Worm (Caenorhabditis elegans): Measurements from ENCODE around the gene dhs-12.

dhs-12 gene

ce11 chrIV:10180133-10180749, 38.0 kb downstream of the dhs-12 start, which contains the start of gene gta-1 (continued):
- TF ChIP-seq mdl-1 (tag; optimal IDR thresholded peaks at IDR 0.05) (peak in 1 of 2 experiments; percentile 52), efl-1 (optimal IDR thresholded peaks at IDR 0.05) (peak in 1 of 2 experiments; percentile 18), efl-1 (GFP tag; optimal IDR thresholded peaks at IDR 0.05 in 1 of 2) (peak; percentile 28 to 89), alr-1 (tag; optimal IDR thresholded peaks at IDR 0.05; ENCODE audit: borderline replicate concordance) (no peak), zip-4 (GFP tag; optimal IDR thresholded peaks at IDR 0.05) (no peak), snu-23 (GFP tag; optimal IDR thresholded peaks at IDR 0.05) (peak; percentile 65), fos-1 (tag; optimal IDR thresholded peaks at IDR 0.05) (no peak), xbp-1 (tag; optimal IDR thresholded peaks at IDR 0.05) (peak; percentile 7), ceh-88 (GFP tag; IDR thresholded peaks at IDR 0.05) (no peak), isw-1 (GFP tag; IDR thresholded peaks at IDR 0.05) (no peak), tbx-2 (tag; optimal IDR thresholded peaks at IDR 0.05) (peak; percentile 5), nhr-20 (tag; optimal IDR thresholded peaks at IDR 0.05) (peak; percentile 57), lin-14 (GFP tag; optimal IDR thresholded peaks at IDR 0.05) (peak; percentile 74), mab-9 (GFP tag; IDR thresholded peaks at IDR 0.05) (no peak), sptf-1 (tag; optimal IDR thresholded peaks at IDR 0.05) (no peak), snpc-4 (tag; optimal IDR thresholded peaks at IDR 0.05) (no peak), nhr-12 (tag; optimal IDR thresholded peaks at IDR 0.05) (no peak), aly-2 (tag; optimal IDR thresholded peaks at IDR 0.05) (no peak), fkh-4 (tag; optimal IDR thresholded peaks at IDR 0.05; ENCODE audit: borderline replicate concordance) (no peak), unc-62 (GFP tag; optimal IDR thresholded peaks at IDR 0.05) (no peak), lin-15B (tag; optimal IDR thresholded peaks at IDR 0.05) (no peak), nhr-76 (tag; optimal IDR thresholded peaks at IDR 0.05) (no peak), sup-37 (GFP tag; optimal IDR thresholded peaks at IDR 0.05) (no peak), C34B4.2 (tag; optimal IDR thresholded peaks at IDR 0.05) (no peak), efl-3 (GFP tag; optimal IDR thresholded peaks at IDR 0.05) (no peak), hpl-2 (GFP tag; optimal IDR thresholded peaks at IDR 0.05) (no peak), dpl-1 (GFP tag; optimal IDR thresholded peaks at IDR 0.05) (peak in 2 of 3 experiments; percentile 18 to 19), mef-2 (tag; optimal IDR thresholded peaks at IDR 0.05) (no peak), ztf-11 (tag; optimal IDR thresholded peaks at IDR 0.05) (no peak), tlp-1 (tag; optimal IDR thresholded peaks at IDR 0.05) (no peak)

DNA sequence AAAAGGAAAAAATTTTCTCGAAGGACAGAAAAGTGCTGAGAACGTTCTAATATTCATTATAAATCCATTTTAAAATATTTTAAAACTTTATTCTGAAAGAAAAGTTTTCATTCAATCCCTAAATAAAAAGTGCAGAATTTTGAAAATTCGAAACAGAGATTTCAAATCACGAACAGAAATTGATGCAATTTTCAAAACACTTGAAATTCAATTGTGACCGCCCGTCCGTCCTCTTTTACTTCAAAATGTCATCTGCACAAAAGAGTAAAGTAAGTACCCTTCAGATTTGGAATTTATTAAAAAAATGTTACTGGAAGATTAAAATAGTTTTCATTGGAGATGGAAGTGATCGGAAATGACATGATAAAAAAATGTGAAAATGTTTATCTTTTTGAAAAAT, 46.2 kb downstream of the dhs-12 start:
- TF ChIP-seq nhr-19 (GFP tag; conservative IDR thresholded peaks at IDR 0.05) = no peak
- TF ChIP-seq fkh-10 (GFP tag; optimal IDR thresholded peaks at IDR 0.05) = peak; percentile 63

DNA sequence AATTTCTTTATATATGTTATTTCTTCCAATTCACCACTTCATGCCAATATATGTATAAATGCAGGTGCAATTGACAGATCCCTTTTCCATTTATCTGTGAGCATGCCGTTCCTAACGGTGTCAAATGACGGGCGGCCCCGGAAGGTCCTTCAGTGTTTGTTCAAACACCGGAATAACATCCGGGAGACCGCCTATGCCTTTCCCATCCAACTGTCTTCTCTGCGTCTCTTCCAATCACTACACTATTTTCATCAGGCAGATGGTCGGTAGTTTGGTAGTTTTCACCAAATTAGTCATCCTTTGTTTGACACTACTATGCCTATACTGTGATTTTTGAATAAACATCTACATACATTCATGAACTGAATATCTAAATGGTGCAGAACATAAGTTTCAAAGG, 48.3 kb downstream of the dhs-12 start:
- no peak for TF ChIP-seq dpl-1 (GFP tag; optimal IDR thresholded peaks at IDR 0.05)
- TF ChIP-seq lir-3 (tag; optimal IDR thresholded peaks at IDR 0.05; ENCODE audit: poor library complexity) = no peak
- no peak for TF ChIP-seq efl-1 (optimal IDR thresholded peaks at IDR 0.05)
- peak in 1 of 2 experiments; percentile 69 for TF ChIP-seq efl-1 (GFP tag; optimal IDR thresholded peaks at IDR 0.05 in 1 of 2)

DNA sequence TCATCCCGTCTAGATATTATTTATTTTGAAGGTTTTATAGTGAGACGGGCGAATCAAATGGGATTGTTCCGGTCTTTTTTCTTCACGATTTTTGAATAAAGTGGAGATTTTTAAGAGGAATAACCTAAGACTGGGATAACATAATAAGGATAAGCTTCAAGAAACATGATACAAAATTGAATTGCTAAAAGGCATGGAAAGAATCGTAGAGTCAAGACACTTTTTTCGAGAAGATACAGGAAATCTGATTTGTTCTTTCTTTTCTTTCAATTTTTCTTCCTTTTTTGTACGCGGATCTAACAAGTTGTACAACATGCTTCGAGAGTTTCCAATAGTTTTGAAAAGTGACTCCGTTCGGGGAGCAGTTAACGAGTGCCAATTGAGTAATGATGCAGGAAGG, 49.2 kb downstream of the dhs-12 start:
- TF ChIP-seq nhr-237 (tag; optimal IDR thresholded peaks at IDR 0.05) (no peak), egl-27 (tag; optimal IDR thresholded peaks at IDR 0.05) (no peak), fkh-10 (GFP tag; optimal IDR thresholded peaks at IDR 0.05) (peak; percentile 79), lin-14 (GFP tag; optimal IDR thresholded peaks at IDR 0.05) (peak; percentile 20), nhr-28 (tag; optimal IDR thresholded peaks at IDR 0.05) (no peak)
